Worm (Caenorhabditis elegans) whole organism, late embryonic: ENCODE measurements around the gene F20D12.12.

Experiments used
- ama-1 ChIP-seq: fragments of 150-350 bp; optimal IDR thresholded peaks from 2 replicates; lab custom pipeline; 2014
- elt-2 ChIP-seq: sonication (generic microtip); optimal IDR thresholded peaks from 2 replicates; lab custom pipeline; 2016; ENCODE audit warnings: missing genetic modification reagents, missing genetic modification characterization, missing compliant biosample characterization
- nhr-11 ChIP-seq: fragments of 150-350 bp; optimal IDR thresholded peaks from 2 replicates; lab custom pipeline; 2014; ENCODE audit warnings: missing biosample characterization, missing genetic modification characterization
- pag-3 ChIP-seq: sonication (generic microtip); optimal IDR thresholded peaks from 2 replicates; lab custom pipeline; 2016; ENCODE audit warnings: missing compliant biosample characterization, missing genetic modification characterization, borderline replicate concordance
- pat-9 ChIP-seq: fragments of 200-800 bp; sonication (Bioruptor generic); optimal IDR thresholded peaks from 2 replicates; lab custom pipeline; 2018; ENCODE audit warnings: mild to moderate bottlenecking, missing genetic modification characterization, moderate library complexity, missing compliant biosample characterization
- pha-2 ChIP-seq: sonication (generic microtip); optimal IDR thresholded peaks from 2 replicates; lab custom pipeline; 2017; ENCODE audit warnings: mild to moderate bottlenecking, missing genetic modification characterization, missing compliant biosample characterization
- pros-1 ChIP-seq: fragments of 150-350 bp; optimal IDR thresholded peaks from 2 replicates; lab custom pipeline; 2014; ENCODE audit warnings: missing biosample characterization, missing genetic modification reagents, missing genetic modification characterization

DNA sequence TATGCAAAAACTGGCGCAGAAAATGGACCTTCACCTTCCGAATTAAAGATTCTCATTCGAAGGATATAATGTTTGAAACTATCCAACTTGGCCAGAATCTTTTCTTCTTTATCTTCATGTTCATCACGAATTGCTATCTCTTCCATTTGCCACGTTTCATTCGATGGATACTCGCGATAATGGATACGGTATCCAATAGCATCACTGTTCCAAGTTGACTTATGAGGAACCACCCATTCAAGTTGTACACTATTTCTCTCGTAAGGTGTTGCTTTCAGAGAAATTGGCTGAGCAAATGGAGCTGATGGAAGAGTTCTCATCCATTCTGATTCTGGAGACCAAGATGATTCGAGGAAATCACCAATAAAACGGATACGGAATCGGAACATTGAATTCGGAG, 47.5 kb downstream of the F20D12.12 start:
- TF ChIP-seq pag-3 (tag; lab: Kevin White, UChicago) (no peak), pat-9 (tag; lab: Kevin White, UChicago) (no peak), pha-2 (no peak), ama-1 (lab: Kevin White, UChicago) (no peak), nhr-11 (no peak), elt-2 (tag; lab: Kevin White, UChicago) (no peak), pros-1 (tag; lab: Kevin White, UChicago) (no peak)
